Fruit fly (Drosophila melanogaster) whole organism, embryonic: ENCODE results near the gene Vps26.

Experiments
- Antp ChIP-seq: fragments of 200-800 bp; sonication (Bioruptor generic); optimal IDR thresholded peaks from 3 replicates; lab custom pipeline; 2016; ENCODE audit warnings: missing biosample characterization, missing genetic modification characterization
- Atf3 ChIP-seq: fragments of 200-800 bp; sonication (Bioruptor generic); optimal IDR thresholded peaks from 3 replicates; lab custom pipeline; 2016; ENCODE audit warnings: missing biosample characterization, missing genetic modification characterization
- CG10462 ChIP-seq: fragments of 200-800 bp; sonication (Bioruptor generic); optimal IDR thresholded peaks from 2 replicates; lab custom pipeline; 2016; ENCODE audit warnings: missing biosample characterization, missing genetic modification characterization
- CG12744 ChIP-seq: fragments of 200-800 bp; sonication (Bioruptor generic); optimal IDR thresholded peaks from 2 replicates; lab custom pipeline; 2016; ENCODE audit warnings: missing biosample characterization, missing genetic modification characterization
- CG13287 ChIP-seq: fragments of 200-800 bp; sonication (Bioruptor generic); IDR thresholded peaks from 2 replicates; pipeline ENCODE4 v1.3.6; 2022; ENCODE audit warnings: missing biosample characterization, missing genetic modification characterization; ENCODE audit not compliant: partially characterized antibody
- CG13775 ChIP-seq: fragments of 200-800 bp; sonication (Bioruptor generic); optimal IDR thresholded peaks from 3 replicates; lab custom pipeline; 2017; ENCODE audit warnings: missing biosample characterization, mild to moderate bottlenecking, missing genetic modification characterization
- CG14860 ChIP-seq: fragments of 200-800 bp; sonication (Bioruptor generic); IDR thresholded peaks from 3 replicates; pipeline ENCODE4 v1.3.6; 2022; ENCODE audit warnings: missing biosample characterization, missing genetic modification characterization; ENCODE audit not compliant: partially characterized antibody
- CG1602 ChIP-seq: fragments of 200-800 bp; sonication (Bioruptor generic); optimal IDR thresholded peaks from 3 replicates; lab custom pipeline; 2016; ENCODE audit warnings: missing biosample characterization, missing genetic modification characterization
- CG16779 ChIP-seq: fragments of 200-800 bp; sonication (Bioruptor generic); IDR thresholded peaks from 2 replicates; pipeline ENCODE4 v1.3.6; 2022; ENCODE audit warnings: missing biosample characterization, missing genetic modification characterization
- CG17612 ChIP-seq: fragments of 200-800 bp; sonication (Bioruptor generic); IDR thresholded peaks from 2 replicates; pipeline ENCODE4 v1.3.6; 2022; ENCODE audit warnings: missing biosample characterization, missing genetic modification characterization
- CG17829 ChIP-seq: fragments of 200-800 bp; optimal IDR thresholded peaks from 2 replicates; lab custom pipeline; 2019; ENCODE audit warnings: missing biosample characterization, mild to moderate bottlenecking, missing genetic modification characterization, moderate library complexity
- CG1832 ChIP-seq: fragments of 200-800 bp; sonication (Bioruptor generic); optimal IDR thresholded peaks from 2 replicates; lab custom pipeline; 2017; ENCODE audit warnings: missing biosample characterization, mild to moderate bottlenecking, missing genetic modification characterization, inconsistent platforms
- CG2202 ChIP-seq: fragments of 200-800 bp; sonication (Bioruptor generic); optimal IDR thresholded peaks from 2 replicates; lab custom pipeline; 2018; ENCODE audit warnings: missing biosample characterization, mild to moderate bottlenecking, missing genetic modification characterization
- CG3281 ChIP-seq: fragments of 200-800 bp; sonication (Bioruptor generic); optimal IDR thresholded peaks from 3 replicates; lab custom pipeline; 2017; ENCODE audit warnings: missing biosample characterization, mild to moderate bottlenecking, missing genetic modification characterization
- CG4360 ChIP-seq: fragments of 200-800 bp; sonication (Bioruptor generic); IDR thresholded peaks from 2 replicates; pipeline ENCODE4 v1.3.6; 2022; ENCODE audit warnings: missing biosample characterization, missing genetic modification characterization
- CG7357 ChIP-seq: fragments of 200-800 bp; sonication (Bioruptor generic); IDR thresholded peaks from 3 replicates; pipeline ENCODE4 v1.3.6; 2022; ENCODE audit warnings: missing biosample characterization, missing genetic modification characterization
- CG7556 ChIP-seq: fragments of 200-800 bp; sonication (Bioruptor generic); optimal IDR thresholded peaks from 2 replicates; lab custom pipeline; 2017; ENCODE audit warnings: missing biosample characterization, mild to moderate bottlenecking, missing genetic modification characterization
- CG8765 ChIP-seq: fragments of 200-800 bp; sonication (Bioruptor generic); IDR thresholded peaks from 2 replicates; pipeline ENCODE4 v1.3.6; 2022; ENCODE audit warnings: missing biosample characterization, missing genetic modification characterization
- CG9797 ChIP-seq: fragments of 200-800 bp; sonication (Bioruptor generic); optimal IDR thresholded peaks from 3 replicates; lab custom pipeline; 2018; ENCODE audit warnings: missing biosample characterization, mild to moderate bottlenecking, missing genetic modification characterization
- Dek ChIP-seq: fragments of 200-800 bp; sonication (Bioruptor generic); optimal IDR thresholded peaks from 3 replicates; lab custom pipeline; 2019; ENCODE audit warnings: missing biosample characterization, mild to moderate bottlenecking, missing genetic modification characterization, moderate library complexity
- Fer1 ChIP-seq: fragments of 200-800 bp; sonication (Bioruptor generic); optimal IDR thresholded peaks from 2 replicates; lab custom pipeline; 2017; ENCODE audit warnings: missing biosample characterization, mild to moderate bottlenecking, missing genetic modification characterization
- Gsc ChIP-seq: fragments of 200-800 bp; sonication (Bioruptor generic); IDR thresholded peaks from 2 replicates; pipeline ENCODE4 v1.3.6; 2022; ENCODE audit warnings: missing biosample characterization, missing genetic modification characterization
- Nf-YB ChIP-seq: fragments of 200-800 bp; sonication (Bioruptor generic); optimal IDR thresholded peaks from 3 replicates; lab custom pipeline; 2019; ENCODE audit warnings: missing biosample characterization, mild to moderate bottlenecking, missing genetic modification characterization, moderate library complexity
- NfI ChIP-seq: fragments of 200-800 bp; sonication (Bioruptor generic); optimal IDR thresholded peaks from 3 replicates; lab custom pipeline; 2018; ENCODE audit warnings: missing biosample characterization, mild to moderate bottlenecking, missing genetic modification characterization, moderate library complexity
- Xrp1 ChIP-seq: fragments of 200-800 bp; sonication (Bioruptor generic); IDR thresholded peaks from 2 replicates; pipeline ENCODE4 v1.3.6; 2022; ENCODE audit warnings: missing biosample characterization, missing genetic modification characterization
- YL-1 ChIP-seq: fragments of 200-800 bp; sonication (Bioruptor generic); optimal IDR thresholded peaks from 3 replicates; lab custom pipeline; 2017; ENCODE audit warnings: missing biosample characterization, mild to moderate bottlenecking, missing genetic modification characterization
- caup ChIP-seq: fragments of 200-800 bp; sonication (Bioruptor generic); optimal IDR thresholded peaks from 3 replicates; lab custom pipeline; 2017; ENCODE audit warnings: missing biosample characterization, mild to moderate bottlenecking, missing genetic modification characterization, moderate library complexity; ENCODE audit not compliant: severe bottlenecking
- disco-r ChIP-seq: fragments of 200-800 bp; sonication (Bioruptor generic); optimal IDR thresholded peaks from 2 replicates; lab custom pipeline; 2016; ENCODE audit warnings: missing biosample characterization, missing genetic modification characterization
- dysf ChIP-seq: fragments of 200-800 bp; sonication (Bioruptor generic); IDR thresholded peaks from 3 replicates; pipeline ENCODE4 v1.3.6; 2022; ENCODE audit warnings: missing biosample characterization, missing genetic modification characterization
- eve ChIP-seq, 2 experiments: fragments of >200 bp; optimal IDR thresholded peaks; 2 replicates each; lab custom pipeline; 2017; ENCODE audit warnings: missing biosample characterization in 2 of 2, missing genetic modification characterization in 2 of 2
- eyg ChIP-seq: fragments of 200-800 bp; sonication (Bioruptor generic); optimal IDR thresholded peaks from 3 replicates; lab custom pipeline; 2016; ENCODE audit warnings: missing biosample characterization, missing genetic modification characterization
- gce ChIP-seq: fragments of 200-800 bp; sonication (Bioruptor generic); IDR thresholded peaks from 3 replicates; pipeline ENCODE4 v1.3.6; 2022; ENCODE audit warnings: missing biosample characterization, missing genetic modification characterization
- gfzf ChIP-seq: fragments of 200-800 bp; sonication (Bioruptor generic); optimal IDR thresholded peaks from 2 replicates; lab custom pipeline; 2016; ENCODE audit warnings: missing biosample characterization, mild to moderate bottlenecking, missing genetic modification characterization, moderate library complexity
- gro ChIP-seq: fragments of 200-800 bp; sonication (Bioruptor generic); optimal IDR thresholded peaks from 2 replicates; lab custom pipeline; 2016; ENCODE audit warnings: missing biosample characterization, missing genetic modification characterization
- gsb-n ChIP-seq: fragments of 200-800 bp; sonication (Bioruptor generic); optimal IDR thresholded peaks from 3 replicates; lab custom pipeline; 2018; ENCODE audit warnings: missing biosample characterization, mild to moderate bottlenecking, missing genetic modification characterization
- gt ChIP-seq: fragments of 200-800 bp; sonication (Bioruptor generic); IDR thresholded peaks from 2 replicates; pipeline ENCODE4 v1.3.6; 2022; ENCODE audit warnings: missing biosample characterization, missing genetic modification characterization
- ham ChIP-seq: fragments of 200-800 bp; sonication (Bioruptor generic); IDR thresholded peaks from 2 replicates; pipeline ENCODE4 v1.3.6; 2022; ENCODE audit warnings: missing biosample characterization, missing genetic modification characterization
- jing ChIP-seq: fragments of 200-800 bp; sonication (Bioruptor generic); optimal IDR thresholded peaks from 2 replicates; lab custom pipeline; 2018; ENCODE audit warnings: missing biosample characterization, mild to moderate bottlenecking, missing genetic modification characterization
- knrl ChIP-seq: fragments of 200-800 bp; sonication (Bioruptor generic); IDR thresholded peaks from 3 replicates; pipeline ENCODE4 v1.3.6; 2022; ENCODE audit warnings: missing biosample characterization, missing genetic modification characterization; ENCODE audit not compliant: partially characterized antibody
- lab ChIP-seq: fragments of 200-800 bp; sonication (Bioruptor generic); optimal IDR thresholded peaks from 3 replicates; lab custom pipeline; 2017; ENCODE audit warnings: missing biosample characterization, missing genetic modification characterization, mild to moderate bottlenecking, moderate library complexity, missing genetic modification reagents
- nau ChIP-seq: fragments of 200-800 bp; sonication (Bioruptor generic); optimal IDR thresholded peaks from 3 replicates; lab custom pipeline; 2017; ENCODE audit warnings: missing biosample characterization, mild to moderate bottlenecking, missing genetic modification characterization, missing genetic modification reagents
- pnt ChIP-seq: fragments of 200-800 bp; sonication (Bioruptor generic); optimal IDR thresholded peaks from 3 replicates; lab custom pipeline; 2016; ENCODE audit warnings: missing biosample characterization, missing genetic modification characterization
- pzg ChIP-seq: fragments of 200-800 bp; sonication (Bioruptor generic); optimal IDR thresholded peaks from 3 replicates; lab custom pipeline; 2018; ENCODE audit warnings: missing biosample characterization, mild to moderate bottlenecking, missing genetic modification characterization, moderate library complexity
- rib ChIP-seq: fragments of 200-800 bp; sonication (Bioruptor generic); IDR thresholded peaks from 2 replicates; pipeline ENCODE4 v1.3.6; 2022; ENCODE audit warnings: missing biosample characterization, missing genetic modification characterization
- ro ChIP-seq: fragments of 200-800 bp; sonication (Bioruptor generic); IDR thresholded peaks from 2 replicates; pipeline ENCODE4 v1.3.6; 2022; ENCODE audit warnings: missing biosample characterization, missing genetic modification characterization
- salm ChIP-seq: fragments of 200-800 bp; sonication (Bioruptor generic); optimal IDR thresholded peaks from 2 replicates; lab custom pipeline; 2018; ENCODE audit warnings: missing biosample characterization, mild to moderate bottlenecking, missing genetic modification characterization
- slp2 ChIP-seq: fragments of 200-800 bp; sonication (Bioruptor generic); optimal IDR thresholded peaks from 2 replicates; lab custom pipeline; 2016; ENCODE audit warnings: missing biosample characterization, missing genetic modification characterization
- sr ChIP-seq: fragments of 200-800 bp; sonication (Bioruptor generic); IDR thresholded peaks from 3 replicates; pipeline ENCODE4 v1.3.6; 2022; ENCODE audit warnings: missing biosample characterization, missing genetic modification characterization
- tio ChIP-seq: fragments of 200-800 bp; sonication (Bioruptor generic); optimal IDR thresholded peaks from 2 replicates; lab custom pipeline; 2017; ENCODE audit warnings: missing biosample characterization, missing genetic modification characterization, inconsistent platforms
- ttk ChIP-seq: fragments of 200-800 bp; sonication (Bioruptor generic); IDR thresholded peaks from 2 replicates; pipeline ENCODE4 v2.1.2; 2022; ENCODE audit warnings: missing biosample characterization, missing genetic modification characterization
- zfh1 ChIP-seq: fragments of 200-800 bp; sonication (Bioruptor generic); IDR thresholded peaks from 3 replicates; pipeline ENCODE4 v1.3.6; 2022; ENCODE audit warnings: missing biosample characterization, missing genetic modification characterization

The Vps26 gene

DNA sequence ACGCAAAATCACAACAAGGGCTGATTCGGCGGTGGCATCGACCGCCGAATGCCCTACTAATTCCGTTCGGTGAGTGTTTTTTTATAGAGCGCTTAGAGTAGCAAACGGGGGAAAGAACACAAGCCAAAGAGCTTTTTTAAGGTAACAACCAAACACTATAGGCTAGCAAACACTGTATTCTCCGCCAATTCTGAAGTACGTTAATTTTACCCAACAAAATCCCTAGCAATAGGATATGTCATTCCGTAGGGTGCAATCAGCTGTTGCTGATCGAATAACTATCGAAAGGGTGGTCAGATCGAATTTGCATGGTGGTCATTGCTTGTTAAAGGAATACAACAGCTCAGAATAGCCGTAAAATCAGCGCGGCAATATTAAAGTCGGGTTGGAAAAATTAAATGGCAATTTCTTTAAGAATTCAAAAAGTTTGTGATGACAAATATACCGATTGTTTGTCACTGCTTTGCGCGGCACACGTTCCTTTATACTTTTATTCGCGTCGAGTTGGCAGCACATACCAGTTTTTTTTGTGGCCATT, 34.1 kb downstream of the Vps26 start, which contains the start of gene mip130 (continued):
- TF ChIP-seq NfI (GFP tag; lab: Kevin White, UChicago) (peak; percentile 46), CG1832 (GFP tag; lab: Kevin White, UChicago) (no peak), gce (GFP tag; lab: Robert Waterston, UW) (no peak), CG16779 (no peak), ttk (GFP tag; lab: Robert Waterston, UW) (no peak), pzg (GFP tag; lab: Kevin White, UChicago) (peak; percentile 51), Dek (tag; lab: Kevin White, UChicago) (peak; percentile 43), sr (no peak), zfh1 (GFP tag; lab: Robert Waterston, UW) (0 out of 3 replicates have a peak, but pooled peaks have one; percentile 37), YL-1 (GFP tag; lab: Kevin White, UChicago) (no peak), CG1602 (GFP tag; lab: Kevin White, UChicago) (peak; percentile 24), dysf (peak; percentile 69), CG10462 (no peak), ham (GFP tag; lab: Robert Waterston, UW) (no peak), gt (GFP tag; lab: Robert Waterston, UW) (no peak), Antp (GFP tag; lab: Kevin White, UChicago) (peak; percentile 47), gro (GFP tag; lab: Kevin White, UChicago) (no peak), nau (GFP tag; lab: Kevin White, UChicago) (no peak), Xrp1 (peak; percentile 66), eve (GFP tag; optimal IDR thresholded peaks at IDR 0.05; lab: Kevin White, UChicago) (no peak), caup (peak; percentile 36), CG3281 (peak; percentile 41), CG8765 (GFP tag; lab: Robert Waterston, UW) (no peak), CG7556 (peak; percentile 51), ro (GFP tag; lab: Robert Waterston, UW) (no peak), Gsc (GFP tag; lab: Robert Waterston, UW) (no peak), gfzf (GFP tag; lab: Kevin White, UChicago) (peak; percentile 23), Atf3 (GFP tag; lab: Kevin White, UChicago) (no peak), CG17612 (GFP tag; lab: Robert Waterston, UW) (no peak), jing (no peak), tio (GFP tag; lab: Kevin White, UChicago) (no peak), eyg (GFP tag; lab: Kevin White, UChicago) (no peak), disco-r (no peak), CG7357 (no peak), CG4360 (GFP tag; lab: Robert Waterston, UW) (no peak), Fer1 (peak; percentile 63), Nf-YB (GFP tag; lab: Kevin White, UChicago) (no peak), CG13287 (peak; percentile 81), CG2202 (tag; lab: Kevin White, UChicago) (no peak), gsb-n (tag; lab: Kevin White, UChicago) (peak; percentile 25), pnt (GFP tag; lab: Kevin White, UChicago) (peak; percentile 46), rib (GFP tag; lab: Robert Waterston, UW) (peak; percentile 36; the same call in 1 of the 2 replicates), CG17829 (tag; lab: Kevin White, UChicago) (peak; percentile 45), CG14860 (GFP tag; lab: Robert Waterston, UW) (0 out of 3 replicates have a peak, but pooled peaks have one; percentile 52), lab (GFP tag; lab: Kevin White, UChicago) (peak; percentile 66), CG13775 (GFP tag; lab: Kevin White, UChicago) (peak; percentile 31), knrl (peak; percentile 74; the same call in 2 of the 3 replicates), CG9797 (no peak), salm (tag; lab: Kevin White, UChicago) (no peak), CG12744 (no peak), slp2 (GFP tag; lab: Kevin White, UChicago) (peak; percentile 22)
